Fruit fly (Drosophila melanogaster) whole organism, embryonic: ENCODE data around the gene CG7943.

ENCODE experiments used
- Aef1 ChIP-seq: fragments of 200-800 bp; sonication (Bioruptor generic); IDR thresholded peaks from 3 replicates; pipeline ENCODE4 v1.3.6; 2022; ENCODE audit warnings: missing biosample characterization, missing genetic modification characterization
- BEAF-32 ChIP-seq: fragments of 200-800 bp; sonication (Bioruptor generic); optimal IDR thresholded peaks from 3 replicates; lab custom pipeline; 2017; ENCODE audit warnings: missing biosample characterization, missing genetic modification characterization, mild to moderate bottlenecking, moderate library complexity, missing genetic modification reagents
- CG12219 ChIP-seq: fragments of 200-800 bp; sonication (Bioruptor generic); optimal IDR thresholded peaks from 3 replicates; lab custom pipeline; 2018; ENCODE audit warnings: missing biosample characterization, mild to moderate bottlenecking, missing genetic modification characterization
- CG12769 ChIP-seq: fragments of 200-800 bp; sonication (Bioruptor generic); optimal IDR thresholded peaks from 2 replicates; lab custom pipeline; 2019; ENCODE audit warnings: missing biosample characterization, mild to moderate bottlenecking, missing genetic modification characterization, moderate library complexity
- CG14860 ChIP-seq: fragments of 200-800 bp; sonication (Bioruptor generic); IDR thresholded peaks from 3 replicates; pipeline ENCODE4 v1.3.6; 2022; ENCODE audit warnings: missing biosample characterization, missing genetic modification characterization; ENCODE audit not compliant: partially characterized antibody
- CG1603 ChIP-seq: fragments of 200-800 bp; sonication (Bioruptor generic); optimal IDR thresholded peaks from 2 replicates; lab custom pipeline; 2019; ENCODE audit warnings: missing biosample characterization, mild to moderate bottlenecking, missing genetic modification characterization, moderate library complexity
- CG17186 ChIP-seq: fragments of 200-800 bp; sonication (Bioruptor generic); optimal IDR thresholded peaks from 3 replicates; lab custom pipeline; 2017; ENCODE audit warnings: missing biosample characterization, missing genetic modification reagents, missing genetic modification characterization
- CG18011 ChIP-seq: fragments of 200-800 bp; sonication (Bioruptor generic); optimal IDR thresholded peaks from 2 replicates; lab custom pipeline; 2017; ENCODE audit warnings: missing biosample characterization, missing genetic modification characterization, mild to moderate bottlenecking, moderate library complexity, missing genotype
- CG18262 ChIP-seq: fragments of 200-800 bp; optimal IDR thresholded peaks from 3 replicates; lab custom pipeline; 2019; ENCODE audit warnings: missing biosample characterization, mild to moderate bottlenecking, missing genetic modification characterization, moderate library complexity
- CG1832 ChIP-seq: fragments of 200-800 bp; sonication (Bioruptor generic); optimal IDR thresholded peaks from 2 replicates; lab custom pipeline; 2017; ENCODE audit warnings: missing biosample characterization, mild to moderate bottlenecking, missing genetic modification characterization, inconsistent platforms
- CG18599 ChIP-seq: fragments of 200-800 bp; sonication (Bioruptor generic); optimal IDR thresholded peaks from 3 replicates; lab custom pipeline; 2017; ENCODE audit warnings: missing biosample characterization, missing genetic modification characterization, mild to moderate bottlenecking, moderate library complexity, missing genetic modification reagents
- CG2120 ChIP-seq: fragments of 200-800 bp; sonication (Bioruptor generic); optimal IDR thresholded peaks from 3 replicates; lab custom pipeline; 2016; ENCODE audit warnings: missing biosample characterization, missing genetic modification characterization
- CG4424 ChIP-seq: fragments of 200-800 bp; sonication (Bioruptor generic); optimal IDR thresholded peaks from 3 replicates; lab custom pipeline; 2016; ENCODE audit warnings: missing biosample characterization, missing genetic modification characterization
- CG5245 ChIP-seq: fragments of 200-800 bp; sonication (Bioruptor generic); optimal IDR thresholded peaks from 3 replicates; lab custom pipeline; 2016; ENCODE audit warnings: missing biosample characterization, missing genetic modification characterization
- CG6791 ChIP-seq: fragments of 200-800 bp; sonication (Bioruptor generic); IDR thresholded peaks from 3 replicates; pipeline ENCODE4 v1.3.6; 2022; ENCODE audit warnings: missing biosample characterization, missing genetic modification characterization; ENCODE audit not compliant: partially characterized antibody
- CG6813 ChIP-seq: fragments of 200-800 bp; sonication (Bioruptor generic); optimal IDR thresholded peaks from 2 replicates; lab custom pipeline; 2017; ENCODE audit warnings: missing biosample characterization, missing genetic modification characterization, mild to moderate bottlenecking, moderate library complexity, missing genetic modification reagents
- CG8089 ChIP-seq: fragments of 200-800 bp; sonication (Bioruptor generic); optimal IDR thresholded peaks from 3 replicates; lab custom pipeline; 2016; ENCODE audit warnings: missing biosample characterization, missing genetic modification characterization
- CG8765 ChIP-seq: fragments of 200-800 bp; sonication (Bioruptor generic); IDR thresholded peaks from 2 replicates; pipeline ENCODE4 v1.3.6; 2022; ENCODE audit warnings: missing biosample characterization, missing genetic modification characterization
- CG9215 ChIP-seq: fragments of 200-800 bp; sonication (Bioruptor generic); IDR thresholded peaks from 2 replicates; pipeline ENCODE4 v1.3.6; 2022; ENCODE audit warnings: missing biosample characterization, missing genetic modification characterization
- CG9817 ChIP-seq: fragments of 200-800 bp; sonication (Bioruptor generic); optimal IDR thresholded peaks from 2 replicates; lab custom pipeline; 2018; ENCODE audit warnings: missing biosample characterization, mild to moderate bottlenecking, missing genetic modification characterization, moderate library complexity
- CG9932 ChIP-seq: fragments of 200-800 bp; sonication (Bioruptor generic); IDR thresholded peaks from 2 replicates; pipeline ENCODE4 v1.3.6; 2022; ENCODE audit warnings: missing biosample characterization, missing genetic modification characterization
- CTCF ChIP-seq: fragments of 200-800 bp; sonication (Bioruptor generic); optimal IDR thresholded peaks from 2 replicates; lab custom pipeline; 2017; ENCODE audit warnings: missing biosample characterization, mild to moderate bottlenecking, missing genetic modification characterization, moderate library complexity
- Dad ChIP-seq: fragments of 200-800 bp; sonication (Bioruptor generic); optimal IDR thresholded peaks from 3 replicates; lab custom pipeline; 2016; ENCODE audit warnings: missing biosample characterization, missing genetic modification characterization
- Dip2 ChIP-seq: fragments of 200-800 bp; sonication (Bioruptor generic); IDR thresholded peaks from 2 replicates; pipeline ENCODE4 v1.3.6; 2022; ENCODE audit warnings: missing biosample characterization, missing genetic modification characterization
- Doc3 ChIP-seq: fragments of 200-800 bp; sonication (Bioruptor generic); IDR thresholded peaks from 3 replicates; pipeline ENCODE4 v1.3.6; 2022; ENCODE audit warnings: missing biosample characterization, missing genetic modification characterization; ENCODE audit not compliant: partially characterized antibody
- ERR ChIP-seq: fragments of 200-800 bp; sonication (Bioruptor generic); optimal IDR thresholded peaks from 2 replicates; lab custom pipeline; 2016; ENCODE audit warnings: missing biosample characterization, missing genetic modification characterization
- Eip74EF ChIP-seq, 2 experiments: fragments of 200-800 bp in 1 of 2; fragments of >200 bp in 1 of 2; sonication (Bioruptor generic) in 1 of 2; optimal IDR thresholded peaks; 2 replicates each; lab custom pipeline; 2017 to 2019; ENCODE audit warnings: missing biosample characterization in 2 of 2, missing genetic modification characterization in 2 of 2, mild to moderate bottlenecking in 1 of 2, moderate library complexity in 1 of 2
- Fer1 ChIP-seq: fragments of 200-800 bp; sonication (Bioruptor generic); optimal IDR thresholded peaks from 2 replicates; lab custom pipeline; 2017; ENCODE audit warnings: missing biosample characterization, mild to moderate bottlenecking, missing genetic modification characterization
- Hr3 ChIP-seq: fragments of 200-800 bp; sonication (Bioruptor generic); optimal IDR thresholded peaks from 3 replicates; lab custom pipeline; 2016; ENCODE audit warnings: missing biosample characterization, missing genetic modification characterization
- Myb ChIP-seq: fragments of 200-800 bp; sonication (Bioruptor generic); optimal IDR thresholded peaks from 2 replicates; lab custom pipeline; 2016; ENCODE audit warnings: missing biosample characterization, missing genetic modification characterization
- NfI ChIP-seq: fragments of 200-800 bp; sonication (Bioruptor generic); optimal IDR thresholded peaks from 3 replicates; lab custom pipeline; 2018; ENCODE audit warnings: missing biosample characterization, mild to moderate bottlenecking, missing genetic modification characterization, moderate library complexity
- Pdp1 ChIP-seq, 2 experiments: fragments of 200-800 bp; sonication (Bioruptor generic); optimal IDR thresholded peaks; 3 replicates each; lab custom pipeline; 2016; ENCODE audit warnings: missing biosample characterization in 2 of 2, missing genetic modification characterization in 2 of 2, mild to moderate bottlenecking in 1 of 2, moderate library complexity in 1 of 2
- Sox102F ChIP-seq: fragments of 200-800 bp; sonication (Bioruptor generic); optimal IDR thresholded peaks from 2 replicates; lab custom pipeline; 2018; ENCODE audit warnings: missing biosample characterization, mild to moderate bottlenecking, missing genetic modification characterization, moderate library complexity
- Vsx1 ChIP-seq: fragments of 200-800 bp; sonication (Bioruptor generic); optimal IDR thresholded peaks from 2 replicates; lab custom pipeline; 2017; ENCODE audit warnings: missing biosample characterization, mild to moderate bottlenecking, missing genetic modification characterization, missing genetic modification reagents
- bcd ChIP-seq: fragments of 200-800 bp; sonication (Bioruptor generic); optimal IDR thresholded peaks from 2 replicates; lab custom pipeline; 2017; ENCODE audit warnings: missing biosample characterization, mild to moderate bottlenecking, missing genetic modification characterization
- cg ChIP-seq: fragments of 200-800 bp; sonication (Bioruptor generic); optimal IDR thresholded peaks from 3 replicates; lab custom pipeline; 2019; ENCODE audit warnings: missing biosample characterization, mild to moderate bottlenecking, missing genetic modification characterization, moderate library complexity
- croc ChIP-seq: fragments of 200-800 bp; sonication (Bioruptor generic); conservative IDR thresholded peaks from 3 replicates; pipeline ENCODE4 v1.3.6; 2022; ENCODE audit warnings: missing biosample characterization, missing genetic modification characterization
- dmrt11E ChIP-seq: fragments of 200-800 bp; sonication (Bioruptor generic); optimal IDR thresholded peaks from 3 replicates; lab custom pipeline; 2018; ENCODE audit warnings: missing biosample characterization, mild to moderate bottlenecking, missing genetic modification characterization, moderate library complexity
- gem ChIP-seq: fragments of 200-800 bp; sonication (Bioruptor generic); optimal IDR thresholded peaks from 2 replicates; lab custom pipeline; 2019; ENCODE audit warnings: missing biosample characterization, mild to moderate bottlenecking, missing genetic modification characterization, moderate library complexity
- grn ChIP-seq: fragments of 200-800 bp; sonication (Bioruptor generic); optimal IDR thresholded peaks from 3 replicates; lab custom pipeline; 2017; ENCODE audit warnings: missing biosample characterization, missing genetic modification characterization
- kah ChIP-seq: fragments of 200-800 bp; sonication (Bioruptor generic); optimal IDR thresholded peaks from 2 replicates; lab custom pipeline; 2018; ENCODE audit warnings: missing biosample characterization, mild to moderate bottlenecking, missing genetic modification characterization
- lov ChIP-seq, 2 experiments: fragments of 200-800 bp in 1 of 2; fragments of >200 bp in 1 of 2; sonication (Bioruptor generic) in 1 of 2; IDR thresholded peaks in 1 of 2; optimal IDR thresholded peaks in 1 of 2; 2 replicates in 1 of 2; 3 replicates in 1 of 2; pipeline versions ENCODE4 v1.3.6 to Lab custom; 2017 to 2022; ENCODE audit warnings: missing biosample characterization in 1 of 2, missing genetic modification characterization in 1 of 2
- mirr ChIP-seq: fragments of 200-800 bp; sonication (Bioruptor generic); optimal IDR thresholded peaks from 3 replicates; lab custom pipeline; 2018; ENCODE audit warnings: missing biosample characterization, mild to moderate bottlenecking, missing genetic modification characterization
- phol ChIP-seq: fragments of 200-800 bp; sonication (Bioruptor generic); optimal IDR thresholded peaks from 3 replicates; lab custom pipeline; 2018; ENCODE audit warnings: missing biosample characterization, mild to moderate bottlenecking, missing genetic modification characterization, moderate library complexity
- ro ChIP-seq: fragments of 200-800 bp; sonication (Bioruptor generic); IDR thresholded peaks from 2 replicates; pipeline ENCODE4 v1.3.6; 2022; ENCODE audit warnings: missing biosample characterization, missing genetic modification characterization
- sd ChIP-seq: fragments of 200-800 bp; sonication (Bioruptor generic); optimal IDR thresholded peaks from 3 replicates; lab custom pipeline; 2018; ENCODE audit warnings: missing biosample characterization, mild to moderate bottlenecking, missing genetic modification characterization, moderate library complexity
- so ChIP-seq: fragments of 200-800 bp; sonication (Bioruptor generic); IDR thresholded peaks from 3 replicates; pipeline ENCODE4 v1.3.6; 2022; ENCODE audit warnings: missing biosample characterization, missing genetic modification characterization
- wdn ChIP-seq: fragments of 200-800 bp; sonication (Bioruptor generic); IDR thresholded peaks from 2 replicates; pipeline ENCODE4 v1.3.6; 2022; ENCODE audit warnings: missing biosample characterization, missing genetic modification characterization
- yki ChIP-seq: fragments of >200 bp; optimal IDR thresholded peaks from 3 replicates; lab custom pipeline; 2018

The CG7943 gene

dm6 chr3R:30055915-30056544 lies 9.8 kb downstream of the CG7943 start, which contains the start of the genes Rpp14b and spn-A (continued):
- no peak for TF ChIP-seq cg (GFP tag; lab: Kevin White, UChicago)
- no peak for TF ChIP-seq sd (tag; lab: Kevin White, UChicago)
- TF ChIP-seq grn = no peak
- TF ChIP-seq CG18599 (GFP tag; lab: Kevin White, UChicago) = peak; percentile 6
- TF ChIP-seq CG1603 (tag; lab: Kevin White, UChicago) = peak; percentile 36
- peak; percentile 28 for TF ChIP-seq CG9817 (tag; lab: Kevin White, UChicago)
- TF ChIP-seq lov (optimal IDR thresholded peaks at IDR 0.05; lab: Kevin White, UChicago) = no peak
- 0 out of 3 replicates have a peak, but pooled peaks have one; percentile 50 for TF ChIP-seq lov (GFP tag; IDR thresholded peaks at IDR 0.05; lab: Robert Waterston, UW)
- TF ChIP-seq yki (lab: Kevin White, UChicago) = peak; percentile 47
- no peak for TF ChIP-seq Vsx1 (GFP tag; lab: Kevin White, UChicago)
- no peak for TF ChIP-seq Myb (GFP tag; lab: Kevin White, UChicago)
- TF ChIP-seq dmrt11E (tag; lab: Kevin White, UChicago) = no peak
- TF ChIP-seq ro (GFP tag; lab: Robert Waterston, UW) = no peak
- TF ChIP-seq Fer1 = no peak
- no peak for TF ChIP-seq croc (GFP tag; lab: Robert Waterston, UW)
- no peak for TF ChIP-seq Aef1 (GFP tag; lab: Robert Waterston, UW)
- TF ChIP-seq CG8765 (GFP tag; lab: Robert Waterston, UW) = no peak
- TF ChIP-seq CG2120 (GFP tag; lab: Kevin White, UChicago) = no peak
- TF ChIP-seq CG18011 (GFP tag; lab: Kevin White, UChicago) = no peak
- no peak for TF ChIP-seq mirr (GFP tag; lab: Kevin White, UChicago)
- peak in 1 of 2 experiments; percentile 5 for TF ChIP-seq Pdp1 (GFP tag; optimal IDR thresholded peaks at IDR 0.05; lab: Kevin White, UChicago)
- TF ChIP-seq BEAF-32 = peak; percentile 33
- TF ChIP-seq CG12219 (GFP tag; lab: Kevin White, UChicago) = no peak
- TF ChIP-seq CG6813 = no peak
- TF ChIP-seq CG1832 = no peak
- no peak for TF ChIP-seq bcd (GFP tag; lab: Kevin White, UChicago)
- TF ChIP-seq Dip2 (GFP tag; lab: Robert Waterston, UW) = no peak
- no peak for TF ChIP-seq CG4424
- peak; percentile 43 for TF ChIP-seq CG12769 (tag; lab: Kevin White, UChicago)
- 0 out of 3 replicates have a peak, but pooled peaks have one; percentile 7 for TF ChIP-seq Doc3 (GFP tag; lab: Robert Waterston, UW)
- TF ChIP-seq ERR (GFP tag; lab: Kevin White, UChicago) = no peak
- TF ChIP-seq Dad (GFP tag; lab: Kevin White, UChicago) = no peak
- TF ChIP-seq CG9215 = no peak
- no peak for TF ChIP-seq CG14860 (GFP tag; lab: Robert Waterston, UW)
- TF ChIP-seq CG18262 (tag; lab: Kevin White, UChicago) = no peak
- no peak for TF ChIP-seq Sox102F
- TF ChIP-seq so (GFP tag; lab: Robert Waterston, UW) = no peak
- TF ChIP-seq wdn (GFP tag; lab: Robert Waterston, UW) = no peak
- no peak for TF ChIP-seq CG8089 (GFP tag; lab: Kevin White, UChicago)
- no peak for TF ChIP-seq CTCF (GFP tag; lab: Kevin White, UChicago)
- TF ChIP-seq CG5245 (GFP tag; lab: Kevin White, UChicago) = no peak
- peak; percentile 71 for TF ChIP-seq CG9932 (GFP tag; lab: Robert Waterston, UW)
- TF ChIP-seq NfI (GFP tag; lab: Kevin White, UChicago) = peak; percentile 10
- TF ChIP-seq CG17186 (GFP tag; lab: Kevin White, UChicago) = no peak
- peak; percentile 11 for TF ChIP-seq phol (tag; lab: Kevin White, UChicago)
- TF ChIP-seq Hr3 (GFP tag; lab: Kevin White, UChicago) = no peak
- TF ChIP-seq kah (GFP tag; lab: Kevin White, UChicago) = no peak
- TF ChIP-seq gem = peak; percentile 43
- no peak for TF ChIP-seq CG6791 (GFP tag; lab: Robert Waterston, UW)
- TF ChIP-seq Eip74EF (GFP tag; optimal IDR thresholded peaks at IDR 0.05; lab: Kevin White, UChicago) = no peak
